Fruit fly (Drosophila melanogaster) whole organism, prepupa: ENCODE results near the gene CG11050.
A peak's percentile ranks its signal among the peaks of the same experiment; 100 is the strongest.

ENCODE experiments used
- Blimp-1 ChIP-seq: fragments of 200-800 bp; sonication (Bioruptor generic); optimal IDR thresholded peaks from 3 replicates; lab custom pipeline; 2017; ENCODE audit warnings: missing biosample characterization, missing genetic modification characterization, mild to moderate bottlenecking, moderate library complexity, missing genetic modification reagents
- CG10669 ChIP-seq: fragments of 200-800 bp; sonication (Bioruptor generic); optimal IDR thresholded peaks from 3 replicates; lab custom pipeline; 2018; ENCODE audit warnings: missing biosample characterization, mild to moderate bottlenecking, missing genetic modification characterization, moderate library complexity
- CG11762 ChIP-seq: fragments of 200-800 bp; sonication (Bioruptor generic); optimal IDR thresholded peaks from 3 replicates; lab custom pipeline; 2016; ENCODE audit warnings: missing biosample characterization, missing genetic modification characterization; ENCODE audit not compliant: insufficient read depth
- CG15336 ChIP-seq: fragments of 200-800 bp; sonication (Bioruptor generic); IDR thresholded peaks from 2 replicates; pipeline ENCODE4 v1.3.6; 2022; ENCODE audit warnings: missing biosample characterization, missing genetic modification characterization
- CG3032 ChIP-seq: fragments of 200-800 bp; optimal IDR thresholded peaks from 2 replicates; lab custom pipeline; 2019; ENCODE audit warnings: missing biosample characterization, mild to moderate bottlenecking, missing genetic modification characterization, moderate library complexity
- CG31627 ChIP-seq: fragments of 200-800 bp; sonication (Bioruptor generic); optimal IDR thresholded peaks from 3 replicates; lab custom pipeline; 2016; ENCODE audit warnings: missing biosample characterization, missing genetic modification characterization
- CG32006 ChIP-seq: fragments of 200-800 bp; sonication (Bioruptor generic); optimal IDR thresholded peaks from 3 replicates; lab custom pipeline; 2017; ENCODE audit warnings: missing biosample characterization, mild to moderate bottlenecking, missing genetic modification characterization
- CG34406 ChIP-seq: fragments of 200-800 bp; sonication (Bioruptor generic); optimal IDR thresholded peaks from 3 replicates; lab custom pipeline; 2016; ENCODE audit warnings: missing biosample characterization, missing genetic modification characterization
- CG3919 ChIP-seq: fragments of 200-800 bp; sonication (Bioruptor generic); optimal IDR thresholded peaks from 3 replicates; lab custom pipeline; 2016; ENCODE audit warnings: missing biosample characterization, missing genetic modification characterization
- CG4318 ChIP-seq: fragments of 200-800 bp; sonication (Bioruptor generic); optimal IDR thresholded peaks from 3 replicates; lab custom pipeline; 2017; ENCODE audit warnings: missing biosample characterization, mild to moderate bottlenecking, missing genetic modification characterization
- CG6163 ChIP-seq: fragments of 200-800 bp; sonication (Bioruptor generic); IDR thresholded peaks from 3 replicates; pipeline ENCODE4 v1.3.6; 2022; ENCODE audit warnings: missing biosample characterization, missing genetic modification characterization
- CG6276 ChIP-seq: fragments of 200-800 bp; sonication (Bioruptor generic); optimal IDR thresholded peaks from 2 replicates; lab custom pipeline; 2017; ENCODE audit warnings: missing biosample characterization, mild to moderate bottlenecking, missing genetic modification characterization
- CG6792 ChIP-seq: fragments of 200-800 bp; sonication (Bioruptor generic); optimal IDR thresholded peaks from 3 replicates; lab custom pipeline; 2016; ENCODE audit warnings: missing biosample characterization, missing genetic modification characterization
- CG6808 ChIP-seq: fragments of 200-800 bp; sonication (Bioruptor generic); optimal IDR thresholded peaks from 3 replicates; lab custom pipeline; 2017; ENCODE audit warnings: missing biosample characterization, missing genetic modification characterization, mild to moderate bottlenecking, moderate library complexity, missing genetic modification reagents
- CG6854 ChIP-seq: fragments of 200-800 bp; sonication (Bioruptor generic); optimal IDR thresholded peaks from 2 replicates; lab custom pipeline; 2017; ENCODE audit warnings: missing biosample characterization, mild to moderate bottlenecking, missing genetic modification characterization
- CG7368 ChIP-seq: fragments of 200-800 bp; sonication (Bioruptor generic); optimal IDR thresholded peaks from 3 replicates; lab custom pipeline; 2016; ENCODE audit warnings: missing biosample characterization, missing genetic modification characterization
- CG8119 ChIP-seq: fragments of 200-800 bp; sonication (Bioruptor generic); IDR thresholded peaks from 3 replicates; pipeline ENCODE4 v1.3.6; 2022; ENCODE audit warnings: missing biosample characterization, missing genetic modification characterization
- CG8319 ChIP-seq: fragments of 200-800 bp; sonication (Bioruptor generic); optimal IDR thresholded peaks from 3 replicates; lab custom pipeline; 2016; ENCODE audit warnings: missing biosample characterization, missing genetic modification characterization
- CG8632 ChIP-seq: fragments of 200-800 bp; sonication (Bioruptor generic); optimal IDR thresholded peaks from 3 replicates; lab custom pipeline; 2016; ENCODE audit warnings: missing biosample characterization, missing genetic modification characterization
- CG9139 ChIP-seq: fragments of 200-800 bp; sonication (Bioruptor generic); optimal IDR thresholded peaks from 3 replicates; lab custom pipeline; 2017; ENCODE audit warnings: missing biosample characterization, mild to moderate bottlenecking, missing genetic modification characterization
- Eip75B ChIP-seq: fragments of 200-800 bp; sonication (Bioruptor generic); optimal IDR thresholded peaks from 3 replicates; lab custom pipeline; 2016; ENCODE audit warnings: missing biosample characterization, missing genetic modification characterization
- Eip93F ChIP-seq: fragments of 200-800 bp; sonication (Bioruptor generic); optimal IDR thresholded peaks from 2 replicates; lab custom pipeline; 2016; ENCODE audit warnings: missing biosample characterization, mild to moderate bottlenecking, missing genetic modification characterization
- Ets21C ChIP-seq: fragments of 200-800 bp; sonication (Bioruptor generic); optimal IDR thresholded peaks from 3 replicates; lab custom pipeline; 2016; ENCODE audit warnings: missing biosample characterization, missing genetic modification characterization
- Ets96B ChIP-seq: fragments of 200-800 bp; optimal IDR thresholded peaks from 2 replicates; lab custom pipeline; 2019; ENCODE audit warnings: missing biosample characterization, mild to moderate bottlenecking, missing genetic modification characterization, moderate library complexity
- Gug ChIP-seq: fragments of 200-800 bp; sonication (Bioruptor generic); IDR thresholded peaks from 2 replicates; pipeline ENCODE4 v1.3.6; 2022; ENCODE audit warnings: missing biosample characterization, missing genetic modification characterization
- Hr38 ChIP-seq: sonication (Bioruptor generic); optimal IDR thresholded peaks from 2 replicates; lab custom pipeline; 2016; ENCODE audit warnings: missing biosample characterization, missing genetic modification characterization
- Hr39 ChIP-seq: fragments of 200-800 bp; sonication (Bioruptor generic); optimal IDR thresholded peaks from 2 replicates; lab custom pipeline; 2016; ENCODE audit warnings: missing biosample characterization, missing genetic modification characterization
- Hr4 ChIP-seq: fragments of 200-800 bp; sonication (Bioruptor generic); optimal IDR thresholded peaks from 3 replicates; lab custom pipeline; 2016; ENCODE audit warnings: missing biosample characterization, missing genetic modification characterization
- Lpt ChIP-seq: fragments of 200-800 bp; sonication (Bioruptor generic); optimal IDR thresholded peaks from 3 replicates; lab custom pipeline; 2016; ENCODE audit warnings: missing biosample characterization, missing genetic modification characterization
- Met ChIP-seq: fragments of 200-800 bp; sonication (Bioruptor generic); optimal IDR thresholded peaks from 3 replicates; lab custom pipeline; 2016; ENCODE audit warnings: missing biosample characterization, missing genetic modification characterization
- OdsH ChIP-seq: fragments of 200-800 bp; sonication (Bioruptor generic); optimal IDR thresholded peaks from 3 replicates; lab custom pipeline; 2016; ENCODE audit warnings: missing biosample characterization, missing genetic modification characterization
- Smox ChIP-seq: fragments of 200-800 bp; sonication (Bioruptor generic); optimal IDR thresholded peaks from 3 replicates; lab custom pipeline; 2016; ENCODE audit warnings: missing biosample characterization, missing genetic modification characterization
- Sox102F ChIP-seq: fragments of 200-800 bp; sonication (Bioruptor generic); optimal IDR thresholded peaks from 2 replicates; lab custom pipeline; 2016; ENCODE audit warnings: missing biosample characterization, mild to moderate bottlenecking, missing genetic modification characterization
- Sox14 ChIP-seq: fragments of 200-800 bp; sonication (Bioruptor generic); optimal IDR thresholded peaks from 3 replicates; lab custom pipeline; 2016; ENCODE audit warnings: missing biosample characterization, missing genetic modification characterization
- Sox15 ChIP-seq: fragments of 200-800 bp; sonication (Bioruptor generic); optimal IDR thresholded peaks from 3 replicates; lab custom pipeline; 2016; ENCODE audit warnings: missing biosample characterization, missing genetic modification characterization
- achi ChIP-seq: fragments of 200-800 bp; sonication (Bioruptor generic); optimal IDR thresholded peaks from 3 replicates; lab custom pipeline; 2016; ENCODE audit warnings: missing biosample characterization, missing genetic modification characterization
- acj6 ChIP-seq: fragments of 200-800 bp; sonication (Bioruptor generic); optimal IDR thresholded peaks from 3 replicates; lab custom pipeline; 2016; ENCODE audit warnings: missing biosample characterization, missing genetic modification characterization
- cyc ChIP-seq: fragments of 200-800 bp; sonication (Bioruptor generic); optimal IDR thresholded peaks from 3 replicates; lab custom pipeline; 2016; ENCODE audit warnings: missing biosample characterization, missing genetic modification characterization
- dac ChIP-seq: fragments of 200-800 bp; sonication (Bioruptor generic); optimal IDR thresholded peaks from 2 replicates; lab custom pipeline; 2017; ENCODE audit warnings: missing biosample characterization, mild to moderate bottlenecking, missing genetic modification characterization
- dsx ChIP-seq: fragments of 200-800 bp; optimal IDR thresholded peaks from 3 replicates; lab custom pipeline; 2019; ENCODE audit warnings: missing biosample characterization, mild to moderate bottlenecking, missing genetic modification characterization, moderate library complexity; ENCODE audit not compliant: poor library complexity, severe bottlenecking
- esn ChIP-seq: fragments of 200-800 bp; sonication (Bioruptor generic); optimal IDR thresholded peaks from 2 replicates; lab custom pipeline; 2016; ENCODE audit warnings: missing biosample characterization, mild to moderate bottlenecking, missing genetic modification characterization, moderate library complexity
- fd59A ChIP-seq: fragments of 200-800 bp; sonication (Bioruptor generic); optimal IDR thresholded peaks from 2 replicates; lab custom pipeline; 2017; ENCODE audit warnings: missing biosample characterization, mild to moderate bottlenecking, missing genetic modification characterization, missing genetic modification reagents
- fkh ChIP-seq: fragments of 200-800 bp; sonication (Bioruptor generic); optimal IDR thresholded peaks from 3 replicates; lab custom pipeline; 2017; ENCODE audit warnings: missing biosample characterization, mild to moderate bottlenecking, missing genetic modification characterization, moderate library complexity
- lz ChIP-seq: fragments of 200-800 bp; sonication (Bioruptor generic); optimal IDR thresholded peaks from 3 replicates; lab custom pipeline; 2016; ENCODE audit warnings: missing biosample characterization, missing genetic modification characterization
- net ChIP-seq: fragments of 200-800 bp; sonication (Bioruptor generic); optimal IDR thresholded peaks from 3 replicates; lab custom pipeline; 2016; ENCODE audit warnings: missing biosample characterization, missing genetic modification characterization
- pdm3 ChIP-seq: fragments of 200-800 bp; sonication (Bioruptor generic); optimal IDR thresholded peaks from 3 replicates; lab custom pipeline; 2016; ENCODE audit warnings: missing biosample characterization, missing genetic modification characterization
- salr ChIP-seq, 2 experiments: fragments of 200-800 bp; sonication (Bioruptor generic); optimal IDR thresholded peaks; 3 replicates each; lab custom pipeline; 2016 to 2018; ENCODE audit warnings: missing biosample characterization in 2 of 2, missing genetic modification characterization in 2 of 2, mild to moderate bottlenecking in 1 of 2
- ss ChIP-seq, 2 experiments: fragments of 200-800 bp; sonication (Bioruptor generic); optimal IDR thresholded peaks; 2 replicates in 1 of 2; 3 replicates in 1 of 2; lab custom pipeline; 2017 to 2018; ENCODE audit warnings: mild to moderate bottlenecking in 2 of 2, missing biosample characterization in 2 of 2, missing genetic modification characterization in 2 of 2, moderate library complexity in 1 of 2
- svp ChIP-seq: fragments of 200-800 bp; sonication (Bioruptor generic); peaks from one replicate; lab custom pipeline; 2016; ENCODE audit warnings: missing biosample characterization, missing genetic modification characterization
- topi ChIP-seq: fragments of 200-800 bp; sonication (Bioruptor generic); optimal IDR thresholded peaks from 3 replicates; lab custom pipeline; 2016; ENCODE audit warnings: missing biosample characterization, missing genetic modification characterization
- vri ChIP-seq: fragments of 200-800 bp; sonication (Bioruptor generic); optimal IDR thresholded peaks from 3 replicates; lab custom pipeline; 2016; ENCODE audit warnings: missing biosample characterization, mild to moderate bottlenecking, missing genetic modification characterization

CG11050 gene

DNA sequence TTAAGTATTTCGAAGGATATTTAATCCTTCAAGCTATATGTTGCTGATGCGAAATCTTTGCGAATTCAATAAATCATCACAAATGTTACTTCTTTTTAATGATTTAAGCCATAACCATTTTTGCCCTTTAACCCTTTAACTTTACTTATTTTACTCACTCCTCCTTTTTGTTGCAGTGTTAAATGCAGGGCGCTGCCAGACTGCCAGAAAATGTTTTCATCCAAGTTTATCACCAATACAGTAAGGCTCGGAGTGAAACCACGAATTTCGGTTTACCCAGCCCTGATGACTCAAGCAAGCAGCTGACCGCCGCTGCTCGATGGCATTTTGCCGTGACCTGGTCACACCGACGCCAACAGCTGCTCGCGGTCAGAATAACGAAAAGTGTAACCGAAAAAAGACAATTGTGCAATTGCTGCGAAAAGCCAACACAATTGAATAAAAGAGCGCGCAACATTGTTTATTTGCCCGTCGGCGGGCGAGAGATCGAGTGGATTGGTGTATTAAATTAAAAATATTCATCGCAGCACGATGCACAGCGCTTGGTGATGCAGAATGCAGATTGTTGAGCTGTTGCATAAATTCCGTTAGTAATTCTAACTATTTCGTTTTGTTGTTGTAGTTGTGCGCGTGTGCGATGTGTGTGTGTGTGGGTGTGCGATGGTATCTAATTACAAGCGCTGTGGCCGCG lies at the start of gene CG11050:
CG11050 (plus strand) TSS at position 329 of the 691 bp plus-strand sequence.
- TF ChIP-seq CG9139 (GFP tag; lab: Kevin White, UChicago) (no peak), dsx (GFP tag; lab: Kevin White, UChicago) (peak; percentile 43), acj6 (GFP tag; lab: Kevin White, UChicago) (peak; percentile 65), CG6854 (GFP tag; lab: Kevin White, UChicago) (no peak), CG3032 (tag; lab: Kevin White, UChicago) (peak; percentile 51), CG15336 (GFP tag; lab: Robert Waterston, UW) (peak; percentile 73), CG6276 (GFP tag; lab: Kevin White, UChicago) (peak; percentile 25), CG8119 (GFP tag; lab: Robert Waterston, UW) (peak; percentile 68; the same call in 2 of the 3 replicates), CG3919 (peak; percentile 70), Eip75B (GFP tag; lab: Kevin White, UChicago) (peak; percentile 30), CG6163 (GFP tag; lab: Robert Waterston, UW) (peak; percentile 77), Sox15 (peak; percentile 41), Gug (GFP tag; lab: Robert Waterston, UW) (peak; percentile 48), svp (peak; percentile 81), CG11762 (GFP tag; lab: Kevin White, UChicago) (peak; percentile 51), Hr38 (GFP tag; lab: Kevin White, UChicago) (no peak), achi (GFP tag; lab: Kevin White, UChicago) (peak; percentile 55), topi (peak; percentile 62), Sox102F (GFP tag; lab: Kevin White, UChicago) (peak; percentile 50), CG6808 (GFP tag; lab: Kevin White, UChicago) (no peak), Lpt (GFP tag; lab: Kevin White, UChicago) (peak; percentile 68), CG10669 (GFP tag; lab: Kevin White, UChicago) (peak; percentile 61), OdsH (GFP tag; lab: Kevin White, UChicago) (peak; percentile 72), salr (GFP tag; optimal IDR thresholded peaks at IDR 0.05; lab: Kevin White, UChicago) (no peak), CG8319 (GFP tag; lab: Kevin White, UChicago) (peak; percentile 27), Sox14 (GFP tag; lab: Kevin White, UChicago) (peak; percentile 74), CG34406 (GFP tag; lab: Kevin White, UChicago) (peak; percentile 35), net (GFP tag; lab: Kevin White, UChicago) (peak; percentile 80), Blimp-1 (GFP tag; lab: Kevin White, UChicago) (no peak), Ets21C (peak; percentile 59), Hr4 (GFP tag; lab: Kevin White, UChicago) (peak; percentile 70), CG8632 (GFP tag; lab: Kevin White, UChicago) (peak; percentile 42), lz (GFP tag; lab: Kevin White, UChicago) (peak; percentile 64), pdm3 (GFP tag; lab: Kevin White, UChicago) (peak; percentile 71), CG32006 (GFP tag; lab: Kevin White, UChicago) (peak; percentile 70), fkh (GFP tag; lab: Kevin White, UChicago) (no peak), fd59A (peak; percentile 11), vri (peak; percentile 52), Met (GFP tag; lab: Kevin White, UChicago) (peak; percentile 71), dac (GFP tag; lab: Kevin White, UChicago) (peak; percentile 43), ss (GFP tag; optimal IDR thresholded peaks at IDR 0.05; lab: Kevin White, UChicago) (no peak), CG31627 (peak; percentile 76), CG7368 (GFP tag; lab: Kevin White, UChicago) (peak; percentile 40), esn (peak; percentile 69), CG4318 (GFP tag; lab: Kevin White, UChicago) (peak; percentile 16), CG6792 (GFP tag; lab: Kevin White, UChicago) (peak; percentile 40), Smox (GFP tag; lab: Kevin White, UChicago) (peak; percentile 69), Hr39 (GFP tag; lab: Kevin White, UChicago) (peak; percentile 75), Ets96B (tag; lab: Kevin White, UChicago) (peak; percentile 48), Eip93F (GFP tag; lab: Kevin White, UChicago) (no peak), cyc (GFP tag; lab: Kevin White, UChicago) (peak; percentile 70)
